Fruit fly (Drosophila melanogaster) S2 (cell line): ENCODE measurements around the gene bou.

ENCODE experiments used
- CG8478 ChIP-seq: fragments of >200 bp; optimal IDR thresholded peaks from 2 replicates; lab custom pipeline; 2018
- CTCF ChIP-seq, 2 experiments: fragments of >200 bp; optimal IDR thresholded peaks; 2 replicates each; lab custom pipeline; 2018

DNA sequence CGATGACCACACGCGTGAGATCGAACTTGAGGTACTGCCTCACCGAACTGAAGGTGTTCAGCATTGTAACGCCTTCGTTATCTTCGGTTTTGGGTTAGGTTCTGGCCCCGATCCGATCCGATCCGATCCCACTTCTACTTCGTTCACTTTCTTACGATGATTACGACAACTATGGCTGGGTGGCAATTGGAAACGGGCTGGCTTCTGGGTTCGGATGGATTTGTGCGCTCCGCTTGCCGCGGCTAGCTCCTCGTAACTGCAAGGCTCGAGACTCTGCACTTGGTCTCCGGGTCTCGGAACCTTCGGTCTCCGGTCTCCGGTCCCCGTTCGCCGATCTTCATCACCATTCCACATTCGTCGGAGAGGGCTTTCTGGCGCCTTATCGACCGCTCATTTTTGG is 7.1 kb downstream of the bou start, which contains the start of gene Inx7:
- TF ChIP-seq CG8478 (lab: Kevin White, UChicago) (no peak), CTCF (optimal IDR thresholded peaks at IDR 0.05; lab: Kevin White, UChicago) (no peak)
